Worm (Caenorhabditis elegans) whole organism, midembryonic: ENCODE results near the gene oac-32.

Source experiments
- T22C8.4 ChIP-seq: fragments of 200-800 bp; sonication (Bioruptor generic); IDR thresholded peaks from 2 replicates; pipeline ENCODE4 v1.3.6; 2022; ENCODE audit warnings: missing genetic modification characterization, missing compliant biosample characterization
- cog-1 ChIP-seq: sonication (generic microtip); optimal IDR thresholded peaks from 2 replicates; lab custom pipeline; 2016; ENCODE audit warnings: missing genetic modification characterization, missing compliant biosample characterization
- flt-1 ChIP-seq: fragments of 200-800 bp; sonication (Bioruptor generic); IDR thresholded peaks from 2 replicates; pipeline ENCODE4 v1.3.6; 2022; ENCODE audit warnings: missing genetic modification characterization, missing compliant biosample characterization
- klf-2 ChIP-seq: fragments of 200-800 bp; sonication (Bioruptor generic); conservative IDR thresholded peaks from 2 replicates; pipeline ENCODE4 v1.3.6; 2022; ENCODE audit warnings: missing genetic modification reagents, missing genetic modification characterization, missing compliant biosample characterization
- med-1 ChIP-seq: sonication (generic microtip); optimal IDR thresholded peaks from 2 replicates; lab custom pipeline; 2017; ENCODE audit warnings: missing genetic modification characterization, mild to moderate bottlenecking, missing compliant biosample characterization, antibody characterized with exemption, missing genetic modification reagents; ENCODE audit not compliant: insufficient read depth
- ref-1 ChIP-seq: fragments of 200-800 bp; sonication (Bioruptor generic); conservative IDR thresholded peaks from 2 replicates; pipeline ENCODE4 v1.3.6; 2022; ENCODE audit warnings: missing genetic modification reagents, missing genetic modification characterization, missing compliant biosample characterization
- tab-1 ChIP-seq: fragments of 200-800 bp; sonication (Bioruptor generic); IDR thresholded peaks from 2 replicates; pipeline ENCODE4 v1.3.6; 2022; ENCODE audit warnings: missing genetic modification characterization, missing compliant biosample characterization
- ztf-23 ChIP-seq: fragments of 200-800 bp; sonication (Bioruptor generic); IDR thresholded peaks from 2 replicates; pipeline ENCODE4 v1.3.6; 2022; ENCODE audit warnings: missing genetic modification reagents, missing genetic modification characterization, missing compliant biosample characterization
- ztf-29 ChIP-seq: fragments of 200-800 bp; sonication (Bioruptor generic); IDR thresholded peaks from 2 replicates; pipeline ENCODE4 v1.3.6; 2022; ENCODE audit warnings: missing genetic modification reagents, missing genetic modification characterization, missing compliant biosample characterization

The oac-32 gene

DNA sequence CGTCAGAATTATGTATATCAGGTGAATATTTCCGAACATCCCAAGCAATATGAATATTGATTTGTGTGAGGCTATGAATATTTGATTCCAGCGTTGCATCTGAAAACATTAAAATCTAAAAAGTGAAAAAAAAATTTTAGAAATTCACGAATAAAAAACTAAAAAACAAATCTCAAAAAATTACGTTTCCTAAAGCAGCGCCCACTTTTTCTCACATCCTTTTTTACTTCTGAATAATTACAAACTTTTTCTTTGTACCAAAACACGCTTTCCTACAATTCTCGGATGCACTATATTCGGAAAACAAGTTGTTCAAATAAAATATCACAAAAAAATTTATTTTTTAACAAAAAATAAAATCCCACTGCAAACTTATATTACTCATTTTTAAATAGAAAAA is 7.4 kb upstream of the oac-32 start, which contains the start of gene srsx-8:
TSS of gene srsx-8 (minus strand) at position 101 of the 400 bp plus-strand sequence.
- TF ChIP-seq cog-1 (tag; lab: Kevin White, UChicago) = no peak
- no peak for TF ChIP-seq ztf-29
- no peak for TF ChIP-seq ref-1 (GFP tag; lab: Robert Waterston, UW)

- TF ChIP-seq ztf-29 = no peak
- no peak for TF ChIP-seq tab-1 (GFP tag; lab: Robert Waterston, UW)
- TF ChIP-seq T22C8.4 (GFP tag; lab: Robert Waterston, UW) = no peak
- no peak for TF ChIP-seq ref-1 (GFP tag; lab: Robert Waterston, UW)
- no peak for TF ChIP-seq ztf-23 (GFP tag; lab: Robert Waterston, UW)
- TF ChIP-seq med-1 (GFP tag; lab: Kevin White, UChicago) = no peak
- no peak for TF ChIP-seq flt-1 (GFP tag; lab: Robert Waterston, UW)
- no peak for TF ChIP-seq klf-2 (GFP tag; lab: Robert Waterston, UW)
- TF ChIP-seq cog-1 (tag; lab: Kevin White, UChicago) = no peak
Observed at ce11 chrV:1551143-1551542, 5.6 kb upstream of the oac-32 start.

DNA sequence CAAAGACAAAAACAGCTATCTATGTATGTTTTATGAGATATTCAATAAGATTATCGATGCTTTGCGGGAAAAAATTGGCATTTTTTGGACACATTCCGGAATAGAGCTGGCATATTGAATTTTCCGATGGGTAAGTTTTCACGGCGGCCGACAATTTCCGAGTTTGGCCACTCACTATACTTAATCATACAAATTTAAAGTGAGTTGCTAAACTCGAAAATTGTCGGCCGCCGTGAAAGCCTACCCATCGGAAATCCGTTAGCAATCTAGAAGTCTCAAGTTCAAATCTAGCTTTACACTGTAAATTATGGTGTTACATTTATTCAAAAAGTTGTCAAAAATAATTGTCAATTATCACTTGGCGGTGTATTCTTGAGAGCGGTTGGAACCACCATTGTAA is 5.1 kb upstream of the oac-32 start:
- TF ChIP-seq T22C8.4 (GFP tag; lab: Robert Waterston, UW) (no peak), cog-1 (tag; lab: Kevin White, UChicago) (no peak), tab-1 (GFP tag; lab: Robert Waterston, UW) (no peak)

DNA sequence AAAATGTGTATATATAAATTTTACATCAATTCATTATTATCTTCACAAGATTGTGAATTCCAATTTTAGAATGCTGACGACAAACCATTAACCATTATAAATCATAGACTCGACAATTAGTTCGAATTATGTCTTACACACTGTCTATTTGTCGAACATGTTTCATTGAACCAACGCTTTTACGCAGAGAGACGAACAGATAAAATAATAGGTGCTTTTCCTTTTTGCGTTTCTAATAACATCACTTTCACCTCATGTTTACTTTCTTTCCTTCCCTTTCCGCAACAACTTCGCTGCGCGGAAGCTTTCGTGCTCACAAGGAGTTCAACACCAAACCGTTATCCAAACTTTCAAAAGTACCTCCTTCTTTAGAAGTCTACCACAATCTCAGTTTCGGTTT is 2.3 kb upstream of the oac-32 start, which contains the start of gene F52F10.2:
TSS of gene F52F10.2 (plus strand) at position 301 of the 400 bp plus-strand sequence.
- no peak for TF ChIP-seq med-1 (GFP tag; lab: Kevin White, UChicago)
- TF ChIP-seq klf-2 (GFP tag; lab: Robert Waterston, UW) = no peak
- no peak for TF ChIP-seq T22C8.4 (GFP tag; lab: Robert Waterston, UW)
- TF ChIP-seq cog-1 (tag; lab: Kevin White, UChicago) = no peak
- TF ChIP-seq flt-1 (GFP tag; lab: Robert Waterston, UW) = no peak
- TF ChIP-seq tab-1 (GFP tag; lab: Robert Waterston, UW) = no peak
- TF ChIP-seq ztf-23 (GFP tag; lab: Robert Waterston, UW) = no peak
- TF ChIP-seq ztf-29 = no peak
- no peak for TF ChIP-seq ref-1 (GFP tag; lab: Robert Waterston, UW)

ce11 chrV:1541786-1542185 is 3.8 kb downstream of the oac-32 start, which contains the start of gene oac-31:
oac-31 (minus strand) TSS chrV:1541886.
- TF ChIP-seq T22C8.4 (GFP tag; lab: Robert Waterston, UW) (no peak), ref-1 (GFP tag; lab: Robert Waterston, UW) (no peak), tab-1 (GFP tag; lab: Robert Waterston, UW) (no peak), klf-2 (GFP tag; lab: Robert Waterston, UW) (no peak), ztf-23 (GFP tag; lab: Robert Waterston, UW) (no peak), med-1 (GFP tag; lab: Kevin White, UChicago) (no peak), cog-1 (tag; lab: Kevin White, UChicago) (no peak)

DNA sequence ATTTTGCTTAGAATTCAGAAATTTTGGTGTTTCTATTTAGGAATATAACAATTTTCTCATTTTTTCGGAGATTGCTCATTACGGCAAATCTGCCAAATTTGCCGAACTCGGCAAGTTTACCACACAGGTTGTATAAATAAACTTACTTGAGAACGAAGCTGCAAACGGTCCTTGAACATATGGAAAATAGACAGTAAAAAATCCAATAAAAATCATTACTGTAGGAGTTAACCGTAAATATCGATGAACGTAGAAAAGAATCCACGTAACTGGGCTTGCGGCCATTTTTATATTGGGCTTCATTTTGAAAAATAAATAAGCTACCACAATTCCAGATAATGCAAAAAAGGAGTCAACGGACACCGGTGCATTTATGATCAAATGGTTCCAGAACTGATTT is 5.3 kb downstream of the oac-32 start:
- no peak for TF ChIP-seq T22C8.4 (GFP tag; lab: Robert Waterston, UW)
- no peak for TF ChIP-seq cog-1 (tag; lab: Kevin White, UChicago)
- TF ChIP-seq klf-2 (GFP tag; lab: Robert Waterston, UW) = no peak
- TF ChIP-seq tab-1 (GFP tag; lab: Robert Waterston, UW) = no peak
- no peak for TF ChIP-seq ref-1 (GFP tag; lab: Robert Waterston, UW)
- TF ChIP-seq flt-1 (GFP tag; lab: Robert Waterston, UW) = no peak
- no peak for TF ChIP-seq ztf-23 (GFP tag; lab: Robert Waterston, UW)
- TF ChIP-seq med-1 (GFP tag; lab: Kevin White, UChicago) = no peak
- TF ChIP-seq ztf-29 = no peak

DNA sequence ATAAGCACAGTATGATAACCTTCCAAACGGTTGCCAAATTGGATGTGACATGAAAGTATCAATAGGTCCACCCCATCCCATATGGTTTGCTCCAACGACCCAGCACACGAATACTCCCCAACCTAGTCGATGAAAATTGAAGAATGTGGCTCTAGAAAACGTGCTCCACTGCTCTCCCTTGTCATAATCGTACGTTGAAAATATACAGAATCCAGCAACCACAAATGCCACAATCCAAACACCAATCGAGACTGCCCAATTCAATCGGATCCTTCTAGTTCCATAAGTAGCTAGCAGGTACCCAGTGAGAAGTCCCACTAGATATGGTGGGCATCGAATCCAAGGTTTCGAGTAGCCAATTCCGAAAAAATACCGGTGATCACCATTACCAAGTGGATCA is 6.7 kb downstream of the oac-32 start:
- TF ChIP-seq tab-1 (GFP tag; lab: Robert Waterston, UW) (no peak), T22C8.4 (GFP tag; lab: Robert Waterston, UW) (no peak), ztf-29 (no peak), med-1 (GFP tag; lab: Kevin White, UChicago) (no peak), klf-2 (GFP tag; lab: Robert Waterston, UW) (no peak), ref-1 (GFP tag; lab: Robert Waterston, UW) (no peak), ztf-23 (GFP tag; lab: Robert Waterston, UW) (no peak), cog-1 (tag; lab: Kevin White, UChicago) (no peak)

ce11 chrV:1536979-1537378 is 8.6 kb downstream of the oac-32 start, which contains the start of gene K02H11.9:
K02H11.9 (minus strand) TSS chrV:1537079.
- TF ChIP-seq ref-1 (GFP tag; lab: Robert Waterston, UW) = no peak
- no peak for TF ChIP-seq tab-1 (GFP tag; lab: Robert Waterston, UW)

DNA sequence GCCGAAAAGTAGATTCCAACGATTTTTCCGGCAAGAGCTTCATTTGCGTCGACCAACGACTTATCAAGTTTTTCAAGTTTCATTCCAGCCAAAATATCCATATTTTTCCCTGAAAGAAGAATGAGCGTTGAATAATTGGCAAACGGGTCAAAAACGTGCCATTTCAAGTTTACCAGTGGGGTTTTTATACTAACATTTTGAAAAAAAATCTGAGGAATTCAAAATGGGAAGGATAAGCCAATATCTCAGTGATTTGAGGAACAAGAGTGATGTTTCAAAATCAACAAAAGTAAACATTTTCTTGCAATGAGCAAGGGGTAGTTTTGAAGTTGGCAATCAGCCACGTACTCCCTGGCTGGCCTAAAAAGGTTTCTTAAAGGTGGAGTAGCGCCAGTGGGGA is 11.3 kb downstream of the oac-32 start, which contains the start of gene trx-5:
TSS of gene trx-5 (minus strand) at position 101 of the 400 bp plus-strand sequence.
- TF ChIP-seq flt-1 (GFP tag; lab: Robert Waterston, UW) (no peak), T22C8.4 (GFP tag; lab: Robert Waterston, UW) (no peak), klf-2 (GFP tag; lab: Robert Waterston, UW) (no peak)

ce11 chrV:1532455-1532854 is 13.1 kb downstream of the oac-32 start:
- TF ChIP-seq cog-1 (tag; lab: Kevin White, UChicago) (no peak), flt-1 (GFP tag; lab: Robert Waterston, UW) (no peak), ztf-29 (no peak), ref-1 (GFP tag; lab: Robert Waterston, UW) (no peak), ztf-23 (GFP tag; lab: Robert Waterston, UW) (no peak), T22C8.4 (GFP tag; lab: Robert Waterston, UW) (no peak), tab-1 (GFP tag; lab: Robert Waterston, UW) (no peak), med-1 (GFP tag; lab: Kevin White, UChicago) (no peak), klf-2 (GFP tag; lab: Robert Waterston, UW) (no peak)
